Fruit fly (Drosophila melanogaster): ENCODE data around the gene CG31974.

CG31974 gene

DNA sequence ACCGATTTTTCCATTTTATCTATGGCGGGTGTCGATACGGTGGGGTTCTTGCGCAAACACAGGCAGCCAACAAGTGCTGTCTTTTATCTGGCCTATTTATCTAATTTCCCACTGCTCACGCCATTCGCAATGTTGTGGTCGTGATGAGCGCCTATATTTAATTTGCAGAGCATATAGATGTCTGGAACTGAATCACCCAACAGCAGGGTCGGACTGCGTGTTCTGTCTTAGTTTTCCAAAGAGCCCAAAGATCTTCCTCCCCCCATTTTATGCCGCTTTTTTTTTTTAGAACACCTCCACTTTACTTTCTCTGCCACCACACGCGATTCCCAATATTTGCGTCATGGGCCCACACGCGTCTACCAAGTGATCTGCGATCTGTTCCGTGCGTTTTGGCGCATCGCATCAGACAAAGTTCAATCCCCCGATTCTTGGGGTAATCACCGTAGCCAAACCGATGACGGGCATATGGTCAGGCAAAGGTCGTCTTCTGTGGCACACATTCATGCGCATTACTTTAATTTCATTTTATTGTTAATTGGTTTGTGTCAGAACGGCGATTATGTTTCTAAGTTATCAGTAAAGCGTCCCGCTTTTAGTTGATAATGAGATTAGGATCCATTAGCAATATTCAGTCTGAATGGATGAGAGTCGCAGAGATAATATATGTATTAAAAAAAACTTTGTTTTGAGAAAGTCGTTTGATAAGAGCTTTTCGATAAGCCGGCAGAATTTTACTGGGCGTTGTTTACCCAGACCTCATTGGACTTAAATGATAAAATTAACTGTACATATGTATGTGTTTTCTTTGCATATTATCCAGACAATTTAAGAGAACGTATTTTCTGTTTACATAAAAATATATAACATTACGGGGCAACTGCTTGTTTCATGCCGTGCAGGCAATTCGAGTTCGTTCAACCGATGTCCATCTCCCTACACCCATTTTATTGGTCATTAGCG lies 5.9 kb downstream of the CG31974 start:
- TF ChIP-seq insv (optimal IDR thresholded peaks at IDR 0.05) (no peak), h (optimal IDR thresholded peaks at IDR 0.05) (no peak), ttk (optimal IDR thresholded peaks at IDR 0.05) (no peak), Myc (optimal IDR thresholded peaks at IDR 0.05) (no peak), Sin3A (optimal IDR thresholded peaks at IDR 0.05) (no peak), psq (optimal IDR thresholded peaks at IDR 0.05) (no peak)

DNA sequence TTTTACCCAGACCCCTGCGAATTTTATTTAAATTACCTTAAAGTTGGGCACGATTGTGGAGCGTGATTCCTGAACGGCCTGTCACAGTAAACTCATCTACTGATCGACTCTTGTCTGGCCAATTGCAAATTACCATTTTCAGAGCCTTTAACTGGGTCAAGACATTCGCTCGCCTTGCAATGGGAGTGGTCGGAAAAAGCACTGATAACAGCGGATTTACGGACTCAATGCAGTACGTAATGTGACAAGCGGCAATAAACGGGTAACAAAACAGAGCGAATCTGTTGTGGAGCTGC lies 6.8 kb downstream of the CG31974 start:
- TF ChIP-seq psq (optimal IDR thresholded peaks at IDR 0.05): no peak
- TF ChIP-seq insv (optimal IDR thresholded peaks at IDR 0.05): no peak

DNA sequence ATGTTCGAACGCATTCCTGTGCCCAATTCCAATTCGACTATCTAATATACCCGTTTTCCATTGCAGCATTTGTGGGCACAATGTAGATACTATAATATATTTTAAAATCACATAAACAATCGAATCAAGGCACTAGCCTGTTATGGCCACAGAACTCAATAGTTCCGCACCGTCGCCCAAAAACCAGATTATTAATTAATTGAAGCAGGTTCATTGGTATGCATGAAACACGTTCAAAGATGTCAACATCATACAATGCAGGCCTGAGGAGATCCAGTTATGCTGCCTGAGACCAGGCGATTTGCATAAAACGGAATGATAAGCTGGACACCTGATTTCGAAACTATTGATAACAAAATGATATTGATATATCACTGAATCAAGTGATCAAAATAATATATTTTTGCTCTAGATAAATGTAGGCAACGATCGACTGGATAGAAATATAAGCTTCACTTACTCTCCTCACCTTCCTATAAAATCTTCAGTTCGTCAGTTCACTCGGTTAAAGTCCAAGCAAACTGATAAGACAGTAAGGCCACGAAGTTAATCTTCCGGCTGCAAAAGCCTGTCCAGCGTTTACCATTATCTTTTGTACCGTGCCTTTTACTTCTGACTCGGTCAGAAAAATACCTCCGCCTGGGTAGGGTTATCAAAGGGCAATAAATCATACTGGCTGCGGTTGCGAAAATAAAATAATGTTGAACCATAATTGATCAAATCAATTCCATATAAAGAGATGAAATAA lies 7.3 kb downstream of the CG31974 start:
- no peak for TF ChIP-seq ttk (optimal IDR thresholded peaks at IDR 0.05)
- no peak for TF ChIP-seq h (optimal IDR thresholded peaks at IDR 0.05)
- no peak for TF ChIP-seq psq (optimal IDR thresholded peaks at IDR 0.05)

DNA sequence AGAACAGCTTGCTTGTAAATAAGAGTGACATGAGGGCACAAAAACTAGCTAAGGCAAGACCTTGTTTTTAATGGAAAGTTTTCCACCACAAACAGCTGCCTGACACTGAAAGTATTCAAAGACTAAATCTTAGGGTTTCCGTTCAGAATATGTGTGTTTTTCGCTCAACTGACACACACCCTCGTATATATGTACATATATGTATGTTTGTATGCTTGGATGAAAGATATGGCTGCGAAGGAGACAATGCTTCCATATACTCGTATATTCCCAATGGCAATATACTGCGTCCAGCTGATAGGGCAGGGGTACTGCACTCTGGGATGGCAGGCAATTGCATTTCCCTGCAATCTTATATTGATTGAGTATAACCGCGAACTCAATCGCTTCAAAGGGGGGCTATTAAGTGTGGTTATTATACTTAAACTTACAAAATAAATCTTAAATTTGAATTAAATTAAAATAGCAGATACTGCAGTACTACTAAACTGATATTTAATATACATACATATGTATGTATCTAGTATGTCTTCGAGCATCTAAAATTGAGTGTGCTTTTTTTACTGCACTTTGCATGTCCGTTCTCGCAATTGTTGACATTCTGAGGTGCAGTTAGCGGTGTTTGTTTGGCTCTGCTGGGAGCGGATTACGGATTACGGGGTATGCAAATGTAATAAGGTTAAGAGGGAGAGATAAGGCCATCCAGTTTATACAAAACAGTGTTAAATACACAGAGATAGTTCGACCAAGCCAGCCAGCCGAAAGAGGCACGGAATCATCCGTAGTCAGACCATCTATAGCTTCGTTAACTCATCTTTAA lies 8.1 kb downstream of the CG31974 start:
- no peak for TF ChIP-seq insv (optimal IDR thresholded peaks at IDR 0.05)
- TF ChIP-seq psq (optimal IDR thresholded peaks at IDR 0.05): no peak
- no peak for TF ChIP-seq ttk (optimal IDR thresholded peaks at IDR 0.05)
- no peak for TF ChIP-seq Sin3A (optimal IDR thresholded peaks at IDR 0.05)
- no peak for TF ChIP-seq h (optimal IDR thresholded peaks at IDR 0.05)
- no peak for TF ChIP-seq Myc (optimal IDR thresholded peaks at IDR 0.05)

DNA sequence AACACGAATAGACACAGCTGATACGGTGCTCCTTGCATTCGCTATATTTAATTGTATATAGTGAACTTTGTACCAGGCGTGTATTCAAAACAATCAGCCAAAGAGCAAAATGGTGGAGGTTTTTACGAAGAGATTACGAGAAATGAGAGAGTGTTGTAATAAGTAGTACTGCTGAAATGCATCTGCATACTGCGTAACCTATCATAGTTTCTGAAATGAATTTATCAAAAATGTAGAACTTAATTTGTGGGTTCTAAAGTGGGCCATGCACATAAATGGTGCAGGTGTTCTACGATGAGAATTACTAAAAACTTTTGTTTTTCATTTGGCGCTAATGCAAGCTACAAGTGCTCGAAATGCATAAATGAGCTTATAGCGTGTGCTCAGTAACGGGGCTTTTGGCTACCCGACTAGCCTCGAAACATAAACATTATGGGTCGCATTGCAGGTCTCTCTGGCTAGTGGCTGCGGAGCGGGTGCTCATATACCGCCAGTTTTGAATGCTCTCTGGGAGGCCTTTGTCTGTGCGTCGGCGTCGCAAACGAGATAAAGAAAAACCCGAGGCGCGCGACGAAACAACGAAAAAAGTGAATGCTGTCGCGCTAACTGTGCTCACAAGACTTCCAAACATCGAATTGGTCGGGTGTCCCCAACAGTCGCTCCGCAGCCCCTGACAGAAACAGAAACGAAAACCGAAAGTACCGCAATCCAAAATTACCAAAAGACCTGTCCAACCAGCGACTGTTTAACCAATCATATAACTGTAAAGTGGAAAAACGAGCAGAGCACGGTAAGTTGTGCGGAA lies 11.2 kb downstream of the CG31974 start, which contains the start of gene Gs1:
Gs1 (plus strand) TSS at position 612 of the 805 bp plus-strand sequence.
- TF ChIP-seq Myc (optimal IDR thresholded peaks at IDR 0.05): no peak
- TF ChIP-seq insv (optimal IDR thresholded peaks at IDR 0.05): no peak
- TF ChIP-seq Sin3A (optimal IDR thresholded peaks at IDR 0.05): no peak
- TF ChIP-seq h (optimal IDR thresholded peaks at IDR 0.05): no peak
- TF ChIP-seq psq (optimal IDR thresholded peaks at IDR 0.05): no peak
- no peak for TF ChIP-seq ttk (optimal IDR thresholded peaks at IDR 0.05)

DNA sequence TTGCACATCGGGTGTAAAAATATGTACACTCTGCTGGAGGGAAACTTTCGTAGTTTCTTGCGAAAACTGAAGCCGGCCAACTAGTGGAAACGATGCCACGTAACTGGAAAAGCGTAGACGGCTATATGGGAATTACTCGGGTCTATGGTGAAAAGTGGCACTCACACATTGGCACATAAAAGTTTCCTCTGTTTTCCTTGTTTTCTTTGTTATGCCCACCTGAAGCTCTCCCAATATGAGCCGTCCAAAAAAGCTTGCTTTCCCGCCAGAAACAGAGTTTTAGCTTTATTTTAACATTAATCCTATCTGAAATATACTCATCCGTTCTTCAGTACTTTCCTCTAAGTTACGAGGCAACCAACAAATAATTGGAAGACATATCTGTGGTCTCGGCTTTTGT lies 12.2 kb downstream of the CG31974 start, which contains the start of gene CG3164:
CG3164 (minus strand) TSS at position 101 of the 400 bp plus-strand sequence.
- TF ChIP-seq insv (optimal IDR thresholded peaks at IDR 0.05) (no peak), Sin3A (optimal IDR thresholded peaks at IDR 0.05) (no peak), ttk (optimal IDR thresholded peaks at IDR 0.05) (no peak), h (optimal IDR thresholded peaks at IDR 0.05) (no peak), Myc (optimal IDR thresholded peaks at IDR 0.05) (no peak), psq (optimal IDR thresholded peaks at IDR 0.05) (no peak)

DNA sequence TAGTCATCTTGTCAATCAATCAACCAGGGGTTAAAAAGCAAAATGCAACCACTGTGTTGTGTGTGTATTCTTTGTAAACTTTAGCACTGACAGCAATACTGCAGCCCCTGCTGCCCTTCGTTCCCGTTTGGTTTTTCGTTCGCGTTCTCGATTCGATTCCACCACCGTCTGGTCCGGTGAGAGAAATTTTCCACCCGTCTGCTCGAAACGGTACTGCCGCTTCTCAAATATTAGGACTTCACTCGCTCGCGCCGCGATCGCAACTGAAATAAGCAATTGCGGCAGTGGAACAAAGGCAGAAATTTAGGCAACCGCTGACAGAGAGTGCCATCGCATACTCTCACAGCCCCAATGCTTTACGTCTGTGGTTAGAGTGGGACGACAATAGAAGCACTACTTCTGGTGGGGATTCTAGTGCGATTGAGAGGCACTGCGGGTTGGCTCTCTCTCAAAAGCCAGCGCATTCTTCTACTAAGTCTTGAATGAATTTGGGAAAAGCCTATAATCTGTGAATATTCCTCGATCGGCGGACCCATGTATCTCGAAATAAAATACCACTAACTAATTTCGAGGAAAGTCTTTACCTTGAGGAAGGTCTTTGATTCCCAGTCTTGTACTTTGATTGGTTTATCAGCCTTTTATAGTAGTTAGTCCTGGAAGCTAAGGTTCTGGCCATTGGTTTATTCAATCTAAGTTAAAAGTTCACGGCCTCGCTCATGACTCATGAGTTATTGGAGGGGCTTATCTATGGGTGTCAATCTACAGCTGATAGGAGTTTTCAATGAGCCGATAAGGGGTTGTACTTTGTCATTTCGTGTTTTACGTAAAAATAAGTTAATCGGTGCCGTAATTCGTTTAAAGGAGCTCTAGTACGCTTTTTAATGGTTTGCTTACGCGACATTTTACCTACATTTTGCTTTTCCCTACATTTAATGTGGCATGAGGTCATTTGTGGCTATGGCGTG lies 13.6 kb downstream of the CG31974 start:
- TF ChIP-seq Myc (optimal IDR thresholded peaks at IDR 0.05) (no peak), psq (optimal IDR thresholded peaks at IDR 0.05) (no peak), h (optimal IDR thresholded peaks at IDR 0.05) (no peak), ttk (optimal IDR thresholded peaks at IDR 0.05) (no peak), insv (optimal IDR thresholded peaks at IDR 0.05) (no peak), Sin3A (optimal IDR thresholded peaks at IDR 0.05) (no peak)

DNA sequence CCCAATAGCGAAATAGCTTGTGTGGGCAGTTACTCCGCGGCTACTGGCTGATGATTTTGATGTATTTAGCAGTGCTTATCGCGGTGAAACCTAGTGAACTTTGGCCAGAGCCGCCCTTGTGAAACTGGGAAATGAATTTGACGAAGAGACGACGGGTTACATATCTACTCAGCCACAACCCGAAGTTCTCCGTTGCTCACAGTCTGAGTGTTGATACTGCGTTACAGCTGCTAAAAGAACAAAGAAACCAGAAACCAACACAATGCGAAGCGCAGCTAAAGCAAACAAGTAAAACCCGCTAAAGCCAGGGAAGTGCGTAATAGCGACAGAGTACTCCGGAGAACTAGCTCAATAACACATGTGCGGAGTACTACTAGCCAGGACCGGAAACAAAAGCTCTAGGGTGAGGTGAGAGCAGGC lies 14.6 kb downstream of the CG31974 start:
- TF ChIP-seq psq (optimal IDR thresholded peaks at IDR 0.05) (no peak), Myc (optimal IDR thresholded peaks at IDR 0.05) (no peak), Sin3A (optimal IDR thresholded peaks at IDR 0.05) (no peak), h (optimal IDR thresholded peaks at IDR 0.05) (no peak), ttk (optimal IDR thresholded peaks at IDR 0.05) (no peak), insv (optimal IDR thresholded peaks at IDR 0.05) (no peak)

DNA sequence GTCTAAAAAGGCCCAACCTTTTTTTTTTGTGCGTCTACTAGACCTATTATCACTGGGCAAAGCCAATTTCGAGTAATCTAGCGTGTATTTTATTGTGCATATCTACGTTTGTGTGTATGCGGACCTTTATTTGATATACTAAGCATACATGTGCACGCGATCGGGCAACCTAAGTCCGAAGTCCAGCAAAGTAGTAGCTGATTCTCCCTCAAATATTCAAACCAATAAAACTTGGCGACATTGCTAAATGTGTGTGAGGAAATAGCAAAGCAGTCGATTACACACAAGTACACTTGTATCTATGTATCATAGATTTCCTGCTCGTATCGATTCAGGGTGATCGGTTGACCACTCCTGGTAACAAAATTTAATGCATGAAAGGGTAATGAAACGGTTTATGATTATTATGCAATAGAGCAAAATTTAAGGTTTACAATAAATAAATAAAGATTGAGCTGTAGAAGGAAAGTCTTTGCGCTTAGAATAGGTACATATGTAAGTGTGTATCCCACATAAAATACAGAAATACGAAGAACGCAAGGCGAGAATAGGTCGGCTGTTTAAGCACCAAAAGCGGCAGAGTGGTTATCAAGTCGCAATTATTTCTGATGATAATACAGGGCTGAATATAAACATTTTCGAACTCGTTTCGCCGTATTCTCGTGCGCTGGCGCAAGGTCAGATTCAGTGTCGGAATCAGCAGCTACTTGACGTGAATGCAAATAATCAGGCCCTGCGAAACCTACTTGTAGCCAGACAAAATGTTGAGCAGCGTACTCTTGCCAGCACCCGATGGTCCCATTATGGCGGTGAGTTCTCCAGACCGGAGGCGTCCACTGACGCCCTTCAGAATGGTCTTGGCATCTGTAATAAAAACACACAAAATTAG lies 17.3 kb downstream of the CG31974 start:
- TF ChIP-seq ttk (optimal IDR thresholded peaks at IDR 0.05): no peak
- TF ChIP-seq Sin3A (optimal IDR thresholded peaks at IDR 0.05): no peak

DNA sequence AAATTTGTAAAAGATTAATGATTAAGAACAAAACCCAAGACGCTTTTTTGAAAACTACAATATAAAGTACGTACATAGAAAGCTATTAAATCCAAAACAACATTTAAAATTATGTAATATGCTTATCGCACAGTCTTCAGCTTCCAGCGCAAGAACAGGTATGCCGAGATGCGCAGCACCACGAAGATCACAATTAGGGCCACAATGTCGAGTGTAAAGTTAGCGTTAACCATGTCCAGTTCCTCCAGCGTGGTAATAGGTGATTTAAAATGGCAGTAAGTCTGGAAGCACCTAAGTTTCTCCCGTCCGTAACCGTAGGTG lies 19.9 kb downstream of the CG31974 start:
- TF ChIP-seq Myc (optimal IDR thresholded peaks at IDR 0.05) (no peak), Sin3A (optimal IDR thresholded peaks at IDR 0.05) (no peak)

All from Kc167 (cell line).